Worm (Caenorhabditis elegans) whole organism, young adult: ENCODE measurements around the gene ttr-25.

ENCODE experiments used
- D2030.7 ChIP-seq: fragments of 200-800 bp; sonication (Bioruptor generic); IDR thresholded peaks from 2 replicates; pipeline ENCODE4 v1.3.6; 2022; ENCODE audit warnings: missing genetic modification reagents, missing genetic modification characterization, missing compliant biosample characterization
- F22D6.2 ChIP-seq: sonication (generic microtip); optimal IDR thresholded peaks from 2 replicates; lab custom pipeline; 2016; ENCODE audit warnings: mild to moderate bottlenecking, missing genetic modification characterization, missing compliant biosample characterization
- F33H1.4 ChIP-seq: fragments of 200-800 bp; sonication (Bioruptor generic); IDR thresholded peaks from 2 replicates; pipeline ENCODE4 v1.3.6; 2022; ENCODE audit warnings: missing genetic modification reagents, missing genetic modification characterization, missing compliant biosample characterization
- K12H6.12 ChIP-seq: fragments of 200-800 bp; sonication (Bioruptor generic); optimal IDR thresholded peaks from 2 replicates; lab custom pipeline; 2018; ENCODE audit warnings: mild to moderate bottlenecking, missing genetic modification characterization, missing compliant biosample characterization
- Y56A3A.18 ChIP-seq: fragments of 200-800 bp; sonication (Bioruptor generic); IDR thresholded peaks from 2 replicates; pipeline ENCODE4 v1.3.6; 2022; ENCODE audit warnings: missing genetic modification reagents, missing genetic modification characterization, missing compliant biosample characterization
- aptf-2 ChIP-seq: fragments of 200-800 bp; sonication (Bioruptor generic); conservative IDR thresholded peaks from 2 replicates; pipeline ENCODE4 v1.3.6; 2022; ENCODE audit warnings: missing genetic modification reagents, missing genetic modification characterization, missing compliant biosample characterization
- athp-1 ChIP-seq: sonication (generic microtip); optimal IDR thresholded peaks from 2 replicates; lab custom pipeline; 2017; ENCODE audit warnings: mild to moderate bottlenecking, missing genetic modification characterization, missing compliant biosample characterization
- attf-5 ChIP-seq: fragments of 200-800 bp; sonication (Bioruptor generic); optimal IDR thresholded peaks from 2 replicates; lab custom pipeline; 2018; ENCODE audit warnings: mild to moderate bottlenecking, missing genetic modification characterization, missing compliant biosample characterization
- cebp-1 ChIP-seq, 2 experiments: fragments of 200-800 bp in 1 of 2; sonication (Bioruptor generic) in 1 of 2; sonication (generic microtip) in 1 of 2; IDR thresholded peaks in 1 of 2; optimal IDR thresholded peaks in 1 of 2; 2 replicates each; pipeline versions ENCODE4 v1.3.6 to Lab custom; 2017 to 2022; ENCODE audit warnings: missing compliant biosample characterization in 2 of 2, missing genetic modification characterization in 2 of 2, mild to moderate bottlenecking in 1 of 2, missing genetic modification reagents in 1 of 2, moderate library complexity in 1 of 2
- chd-7 ChIP-seq: sonication (generic microtip); optimal IDR thresholded peaks from 2 replicates; lab custom pipeline; 2016; ENCODE audit warnings: mild to moderate bottlenecking, missing genetic modification characterization, moderate library complexity, missing compliant biosample characterization
- dpl-1 ChIP-seq: fragments of 150-350 bp; optimal IDR thresholded peaks from 2 replicates; lab custom pipeline; 2014; ENCODE audit warnings: missing biosample characterization, missing genetic modification reagents, missing genetic modification characterization
- efl-1 ChIP-seq: fragments of 150-350 bp; optimal IDR thresholded peaks from 2 replicates; lab custom pipeline; 2014; ENCODE audit warnings: missing biosample characterization, missing genetic modification reagents, missing genetic modification characterization
- gei-17 ChIP-seq: fragments of 200-800 bp; sonication (Bioruptor generic); optimal IDR thresholded peaks from 2 replicates; lab custom pipeline; 2018; ENCODE audit warnings: mild to moderate bottlenecking, missing genetic modification characterization, missing compliant biosample characterization
- him-1 ChIP-seq: sonication (generic microtip); optimal IDR thresholded peaks from 2 replicates; lab custom pipeline; 2016; ENCODE audit warnings: missing genotype, missing genetic modification reagents, missing genetic modification characterization, missing compliant biosample characterization
- hlh-12 ChIP-seq: sonication (generic microtip); optimal IDR thresholded peaks from 2 replicates; lab custom pipeline; 2016; ENCODE audit warnings: missing genetic modification characterization, missing compliant biosample characterization
- hmg-1.2 ChIP-seq: fragments of 200-800 bp; sonication (Bioruptor generic); IDR thresholded peaks from 2 replicates; pipeline ENCODE4 v1.3.6; 2022; ENCODE audit warnings: missing genetic modification reagents, missing genetic modification characterization, missing compliant biosample characterization
- lin-35 ChIP-seq, 3 experiments: fragments of 150-350 bp in 2 of 3; sonication (generic microtip) in 1 of 3; optimal IDR thresholded peaks; 2 replicates each; lab custom pipeline; 2014 to 2018; ENCODE audit warnings: missing biosample characterization in 3 of 3, missing genetic modification characterization in 3 of 3, missing genetic modification reagents in 3 of 3
- lin-40 ChIP-seq: sonication (generic microtip); optimal IDR thresholded peaks from 2 replicates; lab custom pipeline; 2016; ENCODE audit warnings: missing genetic modification characterization, mild to moderate bottlenecking, missing compliant biosample characterization, missing genotype, missing genetic modification reagents
- lin-54 ChIP-seq: fragments of 200-800 bp; sonication (Bioruptor generic); optimal IDR thresholded peaks from 2 replicates; lab custom pipeline; 2018; ENCODE audit warnings: mild to moderate bottlenecking, missing genetic modification characterization, missing compliant biosample characterization
- lsl-1 ChIP-seq: fragments of 200-800 bp; sonication (Bioruptor generic); optimal IDR thresholded peaks from 2 replicates; lab custom pipeline; 2018; ENCODE audit warnings: mild to moderate bottlenecking, missing genetic modification characterization, moderate library complexity, missing compliant biosample characterization
- madf-6 ChIP-seq: fragments of 200-800 bp; sonication (Bioruptor generic); IDR thresholded peaks from 2 replicates; pipeline ENCODE4 v1.3.6; 2022; ENCODE audit warnings: missing genetic modification reagents, missing genetic modification characterization, missing compliant biosample characterization
- madf-8 ChIP-seq: fragments of 200-800 bp; sonication (Bioruptor generic); conservative IDR thresholded peaks from 2 replicates; pipeline ENCODE4 v1.3.6; 2022; ENCODE audit warnings: missing genetic modification reagents, missing genetic modification characterization, missing compliant biosample characterization
- mcd-1 ChIP-seq: fragments of 200-800 bp; sonication (Bioruptor generic); IDR thresholded peaks from 2 replicates; pipeline ENCODE4 v1.3.6; 2022; ENCODE audit warnings: missing genetic modification reagents, missing genetic modification characterization, missing compliant biosample characterization
- nfya-1 ChIP-seq: sonication (generic microtip); optimal IDR thresholded peaks from 2 replicates; lab custom pipeline; 2017; ENCODE audit warnings: antibody characterized with exemption, missing compliant biosample characterization, missing genetic modification characterization, borderline replicate concordance; ENCODE audit not compliant: insufficient read depth
- nfyb-1 ChIP-seq: fragments of 200-800 bp; sonication (Bioruptor generic); IDR thresholded peaks from 2 replicates; pipeline ENCODE4 v1.3.6; 2022; ENCODE audit warnings: missing genetic modification reagents, missing genetic modification characterization, missing compliant biosample characterization
- rcor-1 ChIP-seq: fragments of 200-800 bp; sonication (Bioruptor generic); IDR thresholded peaks from 2 replicates; pipeline ENCODE4 v1.3.6; 2022; ENCODE audit warnings: missing genetic modification reagents, missing genetic modification characterization, missing compliant biosample characterization
- repo-1 ChIP-seq: sonication (generic microtip); optimal IDR thresholded peaks from 2 replicates; lab custom pipeline; 2017; ENCODE audit warnings: mild to moderate bottlenecking, missing genetic modification characterization, missing compliant biosample characterization
- rpc-1 ChIP-seq, 2 experiments: fragments of 150-350 bp in 1 of 2; sonication (generic microtip) in 1 of 2; optimal IDR thresholded peaks; 2 replicates each; lab custom pipeline; 2014 to 2018; ENCODE audit warnings: missing biosample characterization in 1 of 2, missing genetic modification characterization in 1 of 2, missing genetic modification reagents in 1 of 2, missing genotype in 1 of 2
- snpc-1.1 ChIP-seq: sonication (generic microtip); optimal IDR thresholded peaks from 2 replicates; lab custom pipeline; 2017; ENCODE audit warnings: missing genetic modification characterization, mild to moderate bottlenecking, missing compliant biosample characterization, antibody characterized with exemption, moderate library complexity, missing genotype, missing genetic modification reagents; ENCODE audit not compliant: insufficient read depth
- snpc-1.3 ChIP-seq: sonication (generic microtip); optimal IDR thresholded peaks from 2 replicates; lab custom pipeline; 2017; ENCODE audit warnings: missing genetic modification characterization, mild to moderate bottlenecking, missing compliant biosample characterization, antibody characterized with exemption, moderate library complexity, missing genotype, missing genetic modification reagents; ENCODE audit not compliant: insufficient read depth
- snpc-3.4 ChIP-seq: sonication (generic microtip); optimal IDR thresholded peaks from 2 replicates; lab custom pipeline; 2017; ENCODE audit warnings: missing genetic modification characterization, mild to moderate bottlenecking, missing compliant biosample characterization, antibody characterized with exemption, moderate library complexity, missing genotype, missing genetic modification reagents
- snpc-4 ChIP-seq, 5 experiments: fragments of 150-350 bp in 1 of 5; sonication (generic microtip) in 4 of 5; optimal IDR thresholded peaks; 2 replicates each; lab custom pipeline; 2014 to 2018; ENCODE audit warnings: missing genetic modification characterization in 5 of 5, missing biosample characterization in 3 of 5, antibody characterized with exemption in 2 of 5, mild to moderate bottlenecking in 2 of 5, missing compliant biosample characterization in 2 of 5, missing genotype in 2 of 5, moderate library complexity in 2 of 5, missing genetic modification reagents in 1 of 5
- tbp1 ChIP-seq: fragments of 200-800 bp; sonication (Bioruptor generic); optimal IDR thresholded peaks from 2 replicates; lab custom pipeline; 2018; ENCODE audit warnings: mild to moderate bottlenecking, missing genetic modification characterization, missing compliant biosample characterization
- unc-130 ChIP-seq: sonication (generic microtip); optimal IDR thresholded peaks from 2 replicates; lab custom pipeline; 2016; ENCODE audit warnings: missing genetic modification reagents, missing genetic modification characterization, missing compliant biosample characterization
- xnd-1 ChIP-seq: sonication (generic microtip); optimal IDR thresholded peaks from 2 replicates; lab custom pipeline; 2016; ENCODE audit warnings: missing genotype, missing genetic modification reagents, missing genetic modification characterization, missing compliant biosample characterization
- ztf-18 ChIP-seq: sonication (generic microtip); optimal IDR thresholded peaks from 2 replicates; lab custom pipeline; 2016; ENCODE audit warnings: missing genotype, mild to moderate bottlenecking, missing genetic modification characterization, missing compliant biosample characterization
- ztf-26 ChIP-seq: sonication (generic microtip); optimal IDR thresholded peaks from 2 replicates; lab custom pipeline; 2017; ENCODE audit warnings: missing genetic modification characterization, missing compliant biosample characterization

ttr-25 gene

DNA sequence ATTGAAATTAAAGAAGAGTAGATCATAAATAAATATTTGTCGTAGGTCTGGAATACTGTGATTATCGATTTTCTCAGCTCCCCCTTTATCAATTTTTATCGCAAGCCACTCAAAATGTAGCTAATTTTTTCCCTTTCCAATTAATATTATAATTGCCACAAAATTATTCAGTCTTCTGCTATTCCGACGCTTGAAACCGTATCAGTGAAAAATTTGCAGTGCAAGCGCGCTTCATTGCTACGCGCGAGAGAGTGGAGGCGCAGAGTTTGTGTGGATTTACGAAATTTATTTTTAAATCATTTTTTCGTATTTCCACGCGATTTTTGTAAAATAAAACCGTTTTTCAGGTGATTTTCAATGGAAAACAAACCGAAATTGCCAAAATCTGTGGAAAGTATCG, 22.9 kb upstream of the ttr-25 start, which contains the start of gene ints-5:
Gene ints-5, plus strand, starts transcription at position 348 of the 400 bp plus-strand sequence.
- TF ChIP-seq repo-1 (tag; lab: Kevin White, UChicago) (no peak), snpc-3.4 (tag; lab: Kevin White, UChicago) (peak; percentile 36), tbp1 (GFP tag; lab: Kevin White, UChicago) (peak; percentile 5), mcd-1 (GFP tag; lab: Robert Waterston, UW) (peak; percentile 94), snpc-4 (GFP tag; optimal IDR thresholded peaks at IDR 0.05; lab: Kevin White, UChicago) (no peak), snpc-4 (tag; optimal IDR thresholded peaks at IDR 0.05; lab: Kevin White, UChicago) (peak in 1 of 4 experiments; percentile 55), ztf-18 (tag; lab: Kevin White, UChicago) (peak; percentile 8), madf-8 (GFP tag; lab: Robert Waterston, UW) (peak; percentile 50), lsl-1 (GFP tag; lab: Kevin White, UChicago) (peak; percentile 56), snpc-1.3 (tag; lab: Kevin White, UChicago) (no peak), aptf-2 (GFP tag; lab: Robert Waterston, UW) (no peak), F22D6.2 (tag; lab: Kevin White, UChicago) (no peak), rpc-1 (optimal IDR thresholded peaks at IDR 0.05; lab: Kevin White, UChicago) (no peak), rpc-1 (tag; optimal IDR thresholded peaks at IDR 0.05; lab: Kevin White, UChicago) (no peak), efl-1 (GFP tag; lab: Kevin White, UChicago) (peak; percentile 49), dpl-1 (no peak), madf-6 (GFP tag; lab: Robert Waterston, UW) (peak; percentile 76), gei-17 (GFP tag; lab: Kevin White, UChicago) (no peak), K12H6.12 (tag; lab: Kevin White, UChicago) (peak; percentile 38), D2030.7 (GFP tag; lab: Robert Waterston, UW) (peak; percentile 66), him-1 (tag; lab: Kevin White, UChicago) (peak; percentile 31), hmg-1.2 (GFP tag; lab: Robert Waterston, UW) (peak; percentile 99), rcor-1 (GFP tag; lab: Robert Waterston, UW) (peak; percentile 43; the same call in 1 of the 2 replicates), cebp-1 (GFP tag; IDR thresholded peaks at IDR 0.05; lab: Robert Waterston, UW) (no peak), cebp-1 (tag; optimal IDR thresholded peaks at IDR 0.05; lab: Kevin White, UChicago) (peak; percentile 73), hlh-12 (tag; lab: Kevin White, UChicago) (no peak), xnd-1 (tag; lab: Kevin White, UChicago) (peak; percentile 46), snpc-1.1 (peak; percentile 28), lin-54 (GFP tag; lab: Kevin White, UChicago) (peak; percentile 24), F33H1.4 (GFP tag; lab: Robert Waterston, UW) (0 out of 2 replicates have a peak, but pooled peaks have one; percentile 8), attf-5 (GFP tag; lab: Kevin White, UChicago) (peak; percentile 59)

- no peak for TF ChIP-seq attf-5 (GFP tag; lab: Kevin White, UChicago)
- TF ChIP-seq chd-7, result no peak
- TF ChIP-seq nfyb-1 (GFP tag; lab: Robert Waterston, UW), result no peak
- no peak for TF ChIP-seq lin-35 (GFP tag; optimal IDR thresholded peaks at IDR 0.05; lab: Kevin White, UChicago)
- TF ChIP-seq hlh-12 (tag; lab: Kevin White, UChicago), result no peak
- no peak for TF ChIP-seq ztf-26 (tag; lab: Kevin White, UChicago)
- TF ChIP-seq unc-130 (GFP tag; lab: Kevin White, UChicago), result no peak
- no peak for TF ChIP-seq Y56A3A.18 (GFP tag; lab: Robert Waterston, UW)
- TF ChIP-seq lin-40 (tag; lab: Kevin White, UChicago), result no peak
- no peak for TF ChIP-seq nfya-1 (tag; lab: Kevin White, UChicago)
- TF ChIP-seq gei-17 (GFP tag; lab: Kevin White, UChicago), result no peak
- TF ChIP-seq cebp-1 (GFP tag; IDR thresholded peaks at IDR 0.05; lab: Robert Waterston, UW), result no peak
- TF ChIP-seq cebp-1 (tag; optimal IDR thresholded peaks at IDR 0.05; lab: Kevin White, UChicago), result no peak
- no peak for TF ChIP-seq athp-1 (tag; lab: Kevin White, UChicago)
Measured at ce11 chrV:18536015-18536414, 20.5 kb upstream of the ttr-25 start.
